Fruit fly (Drosophila melanogaster): Measurements from ENCODE around the gene CG8188.

The CG8188 gene

dm6 chrX:17710273-17711085, 7.7 kb upstream of the CG8188 start (continued):
- TF ChIP-seq Hand (GFP tag; optimal IDR thresholded peaks at IDR 0.05), result no peak
- TF ChIP-seq HLHmδ (GFP tag; optimal IDR thresholded peaks at IDR 0.05), result no peak
- no peak for TF ChIP-seq vfl (GFP tag; optimal IDR thresholded peaks at IDR 0.05)
- no peak for TF ChIP-seq CG2129 (GFP tag; IDR thresholded peaks at IDR 0.05; ENCODE audit: partially characterized antibody)
- TF ChIP-seq corto (GFP tag; optimal IDR thresholded peaks at IDR 0.05), result no peak
- TF ChIP-seq Sry-β (GFP tag; optimal IDR thresholded peaks at IDR 0.05), result no peak
- TF ChIP-seq eve (GFP tag; optimal IDR thresholded peaks at IDR 0.05), result peak in 1 of 2 experiments; percentile 85
- no peak for TF ChIP-seq ham (GFP tag; IDR thresholded peaks at IDR 0.05)
- TF ChIP-seq CG15269 (tag; optimal IDR thresholded peaks at IDR 0.05), result no peak
- TF ChIP-seq trem (tag; optimal IDR thresholded peaks at IDR 0.05), result no peak
- no peak for TF ChIP-seq Hr78 (GFP tag; optimal IDR thresholded peaks at IDR 0.05)
- no peak for TF ChIP-seq sd (tag; optimal IDR thresholded peaks at IDR 0.05)
- no peak for TF ChIP-seq Bteb2 (GFP tag; optimal IDR thresholded peaks at IDR 0.05)
- no peak for TF ChIP-seq CG4707 (GFP tag; optimal IDR thresholded peaks at IDR 0.05)
- no peak for TF ChIP-seq CG12299 (tag; optimal IDR thresholded peaks at IDR 0.05)
- no peak for TF ChIP-seq hth (optimal IDR thresholded peaks at IDR 0.05)
- no peak for TF ChIP-seq jumu (GFP tag; optimal IDR thresholded peaks at IDR 0.05)
- TF ChIP-seq CG7372 (GFP tag; IDR thresholded peaks at IDR 0.05), result no peak
- no peak for TF ChIP-seq Atf6 (GFP tag; IDR thresholded peaks at IDR 0.05)
- TF ChIP-seq Tbp (GFP tag; optimal IDR thresholded peaks at IDR 0.05), result no peak
- TF ChIP-seq CG1603 (tag; optimal IDR thresholded peaks at IDR 0.05), result no peak
- no peak for TF ChIP-seq grn (GFP tag; optimal IDR thresholded peaks at IDR 0.05)
- TF ChIP-seq Deaf1 (tag; optimal IDR thresholded peaks at IDR 0.05), result peak; percentile 47
- TF ChIP-seq stwl (tag; optimal IDR thresholded peaks at IDR 0.05), result no peak
- no peak for TF ChIP-seq CG18011 (GFP tag; optimal IDR thresholded peaks at IDR 0.05)
- no peak for TF ChIP-seq ems (GFP tag; optimal IDR thresholded peaks at IDR 0.05)
- peak; percentile 83 for TF ChIP-seq sens (GFP tag)
- no peak for TF ChIP-seq CG11695 (GFP tag; IDR thresholded peaks at IDR 0.05)
- no peak for TF ChIP-seq so (GFP tag; IDR thresholded peaks at IDR 0.05)
- no peak for TF ChIP-seq CG11504 (tag; optimal IDR thresholded peaks at IDR 0.05)
- no peak for TF ChIP-seq CG12391 (tag; optimal IDR thresholded peaks at IDR 0.05)
- no peak for TF ChIP-seq H15 (GFP tag; IDR thresholded peaks at IDR 0.05)
- no peak for TF ChIP-seq tgo (GFP tag; IDR thresholded peaks at IDR 0.05)
- TF ChIP-seq CG17568 (GFP tag; optimal IDR thresholded peaks at IDR 0.05), result no peak
- no peak for TF ChIP-seq dati (GFP tag; IDR thresholded peaks at IDR 0.05)
- no peak for TF ChIP-seq chm (GFP tag; IDR thresholded peaks at IDR 0.05)
- no peak for TF ChIP-seq CG18764 (GFP tag; optimal IDR thresholded peaks at IDR 0.05)
- no peak for TF ChIP-seq CG5953 (GFP tag; IDR thresholded peaks at IDR 0.05)
- TF ChIP-seq NfI (GFP tag; optimal IDR thresholded peaks at IDR 0.05), result no peak
- TF ChIP-seq hbn (GFP tag; IDR thresholded peaks at IDR 0.05; ENCODE audit: partially characterized antibody), result peak; percentile 37; the same call in 1 of the 2 replicates
- no peak for TF ChIP-seq CG4424 (GFP tag; optimal IDR thresholded peaks at IDR 0.05)
- no peak for TF ChIP-seq jing (GFP tag; optimal IDR thresholded peaks at IDR 0.05)
- TF ChIP-seq Lim3 (GFP tag; IDR thresholded peaks at IDR 0.05), result no peak
- TF ChIP-seq Opbp (GFP tag; IDR thresholded peaks at IDR 0.05; ENCODE audit: partially characterized antibody), result no peak
- TF ChIP-seq Max (GFP tag; optimal IDR thresholded peaks at IDR 0.05), result no peak
- TF ChIP-seq CG32772 (GFP tag; IDR thresholded peaks at IDR 0.05), result no peak
- TF ChIP-seq ab (GFP tag; optimal IDR thresholded peaks at IDR 0.05), result no peak
- TF ChIP-seq CG13424 (tag; optimal IDR thresholded peaks at IDR 0.05), result no peak
- no peak for TF ChIP-seq Optix (GFP tag; IDR thresholded peaks at IDR 0.05)
- TF ChIP-seq Doc2 (GFP tag; IDR thresholded peaks at IDR 0.05), result no peak
